Fruit fly (Drosophila melanogaster) whole organism, embryonic: ENCODE results near the gene Cyp28d2.
A peak's percentile ranks its signal among the peaks of the same experiment; 100 is the strongest.

ENCODE experiments used
- Adf1 ChIP-seq: fragments of 200-800 bp; sonication (Bioruptor generic); IDR thresholded peaks from 2 replicates; pipeline ENCODE4 v1.3.6; 2022; ENCODE audit warnings: missing biosample characterization, missing genetic modification characterization
- Bteb2 ChIP-seq: fragments of 200-800 bp; sonication (Bioruptor generic); optimal IDR thresholded peaks from 2 replicates; lab custom pipeline; 2016; ENCODE audit warnings: missing biosample characterization, missing genetic modification characterization
- CG11093 ChIP-seq: fragments of 200-800 bp; sonication (Bioruptor generic); IDR thresholded peaks from 3 replicates; pipeline ENCODE4 v1.3.6; 2022; ENCODE audit warnings: missing biosample characterization, missing genetic modification characterization
- CG14965 ChIP-seq: fragments of 200-800 bp; sonication (Bioruptor generic); optimal IDR thresholded peaks from 2 replicates; lab custom pipeline; 2016; ENCODE audit warnings: missing biosample characterization, missing genetic modification characterization, borderline replicate concordance
- HHEX ChIP-seq: fragments of 200-800 bp; sonication (Bioruptor generic); optimal IDR thresholded peaks from 3 replicates; lab custom pipeline; 2017; ENCODE audit warnings: missing biosample characterization, mild to moderate bottlenecking, missing genetic modification characterization, missing genetic modification reagents
- HLH3B ChIP-seq: fragments of 200-800 bp; sonication (Bioruptor generic); IDR thresholded peaks from 2 replicates; pipeline ENCODE4 v1.3.6; 2022; ENCODE audit warnings: missing biosample characterization, missing genetic modification characterization
- Hand ChIP-seq: fragments of 200-800 bp; sonication (Bioruptor generic); optimal IDR thresholded peaks from 2 replicates; lab custom pipeline; 2017; ENCODE audit warnings: mild to moderate bottlenecking, missing biosample characterization, missing genetic modification reagents, missing genetic modification characterization
- NC2α ChIP-seq: fragments of 200-800 bp; sonication (Bioruptor generic); optimal IDR thresholded peaks from 2 replicates; lab custom pipeline; 2016; ENCODE audit warnings: missing biosample characterization, missing genetic modification characterization
- ase ChIP-seq: fragments of 200-800 bp; sonication (Bioruptor generic); IDR thresholded peaks from 3 replicates; pipeline ENCODE4 v1.3.6; 2022; ENCODE audit warnings: missing biosample characterization, missing genetic modification characterization
- bcd ChIP-seq: fragments of 200-800 bp; sonication (Bioruptor generic); optimal IDR thresholded peaks from 2 replicates; lab custom pipeline; 2017; ENCODE audit warnings: missing biosample characterization, mild to moderate bottlenecking, missing genetic modification characterization
- br ChIP-seq: fragments of >200 bp; optimal IDR thresholded peaks from 2 replicates; lab custom pipeline; 2017
- cad ChIP-seq: fragments of >200 bp; optimal IDR thresholded peaks from 2 replicates; lab custom pipeline; 2017; ENCODE audit warnings: missing biosample characterization, missing genetic modification characterization
- cas ChIP-seq: fragments of 200-800 bp; sonication (Bioruptor generic); IDR thresholded peaks from 2 replicates; pipeline ENCODE4 v1.3.6; 2022; ENCODE audit warnings: missing biosample characterization, missing genetic modification characterization
- da ChIP-seq: fragments of 200-800 bp; sonication (Bioruptor generic); optimal IDR thresholded peaks from 2 replicates; lab custom pipeline; 2016; ENCODE audit warnings: missing biosample characterization, missing genetic modification characterization
- dmrt11E ChIP-seq: fragments of 200-800 bp; sonication (Bioruptor generic); optimal IDR thresholded peaks from 3 replicates; lab custom pipeline; 2018; ENCODE audit warnings: missing biosample characterization, mild to moderate bottlenecking, missing genetic modification characterization, moderate library complexity
- dmrt99B ChIP-seq: fragments of 200-800 bp; sonication (Bioruptor generic); optimal IDR thresholded peaks from 2 replicates; lab custom pipeline; 2018; ENCODE audit warnings: missing biosample characterization, mild to moderate bottlenecking, missing genetic modification characterization, moderate library complexity
- fd102C ChIP-seq: fragments of 200-800 bp; sonication (Bioruptor generic); optimal IDR thresholded peaks from 2 replicates; lab custom pipeline; 2018; ENCODE audit warnings: missing biosample characterization, mild to moderate bottlenecking, missing genetic modification characterization, moderate library complexity
- gt ChIP-seq: fragments of 200-800 bp; sonication (Bioruptor generic); IDR thresholded peaks from 2 replicates; pipeline ENCODE4 v1.3.6; 2022; ENCODE audit warnings: missing biosample characterization, missing genetic modification characterization
- knrl ChIP-seq: fragments of 200-800 bp; sonication (Bioruptor generic); IDR thresholded peaks from 3 replicates; pipeline ENCODE4 v1.3.6; 2022; ENCODE audit warnings: missing biosample characterization, missing genetic modification characterization; ENCODE audit not compliant: partially characterized antibody
- pb ChIP-seq: fragments of 200-800 bp; sonication (Bioruptor generic); optimal IDR thresholded peaks from 3 replicates; lab custom pipeline; 2016; ENCODE audit warnings: missing biosample characterization, missing genetic modification characterization
- pita ChIP-seq: fragments of 200-800 bp; sonication (Bioruptor generic); optimal IDR thresholded peaks from 2 replicates; lab custom pipeline; 2017; ENCODE audit warnings: missing biosample characterization, mild to moderate bottlenecking, missing genetic modification characterization
- seq ChIP-seq: fragments of 200-800 bp; sonication (Bioruptor generic); IDR thresholded peaks from 2 replicates; pipeline ENCODE4 v1.3.6; 2022; ENCODE audit warnings: missing biosample characterization, missing genetic modification characterization
- tap ChIP-seq: fragments of 200-800 bp; optimal IDR thresholded peaks from 3 replicates; lab custom pipeline; 2019; ENCODE audit warnings: missing biosample characterization, mild to moderate bottlenecking, missing genetic modification characterization, moderate library complexity
- vvl ChIP-seq: fragments of 200-800 bp; sonication (Bioruptor generic); IDR thresholded peaks from 2 replicates; pipeline ENCODE4 v1.3.6; 2022; ENCODE audit warnings: missing biosample characterization, missing genetic modification characterization
- wek ChIP-seq: fragments of 200-800 bp; sonication (Bioruptor generic); optimal IDR thresholded peaks from 3 replicates; lab custom pipeline; 2018; ENCODE audit warnings: missing biosample characterization, mild to moderate bottlenecking, missing genetic modification characterization, moderate library complexity

Gene Cyp28d2

dm6 chr2L:5256036-5256846, 49.2 kb downstream of the Cyp28d2 start (continued):
- peak; percentile 79 for TF ChIP-seq fd102C (GFP tag; lab: Kevin White, UChicago)
- no peak for TF ChIP-seq knrl (GFP tag; lab: Robert Waterston, UW)
- TF ChIP-seq pb (GFP tag; lab: Kevin White, UChicago): no peak
- TF ChIP-seq CG14965 (GFP tag; lab: Kevin White, UChicago): no peak
- no peak for TF ChIP-seq seq (GFP tag; lab: Robert Waterston, UW)
- TF ChIP-seq gt (GFP tag; lab: Robert Waterston, UW): no peak
- peak; percentile 66 for TF ChIP-seq dmrt11E (tag; lab: Kevin White, UChicago)
- TF ChIP-seq Bteb2 (GFP tag; lab: Kevin White, UChicago): no peak
- TF ChIP-seq dmrt99B (tag; lab: Kevin White, UChicago): peak; percentile 59
- TF ChIP-seq wek (GFP tag; lab: Kevin White, UChicago): peak; percentile 59
- TF ChIP-seq da: no peak
- TF ChIP-seq vvl (GFP tag; lab: Robert Waterston, UW): peak; percentile 64
- no peak for TF ChIP-seq br
- TF ChIP-seq pita (GFP tag; lab: Kevin White, UChicago): no peak
- TF ChIP-seq cas (GFP tag; lab: Robert Waterston, UW): no peak
- TF ChIP-seq ase: 0 out of 3 replicates have a peak, but pooled peaks have one; percentile 49
- no peak for TF ChIP-seq NC2α (GFP tag; lab: Kevin White, UChicago)
- TF ChIP-seq HHEX (GFP tag; lab: Kevin White, UChicago): peak; percentile 65
- TF ChIP-seq Adf1 (GFP tag; lab: Robert Waterston, UW): no peak
- peak; percentile 44; the same call in 1 of the 2 replicates for TF ChIP-seq HLH3B
- TF ChIP-seq tap: peak; percentile 23
- TF ChIP-seq CG11093 (GFP tag; lab: Robert Waterston, UW): no peak; the same call in 2 of the 3 replicates
- TF ChIP-seq bcd (GFP tag; lab: Kevin White, UChicago): no peak
- peak; percentile 53 for TF ChIP-seq cad (GFP tag; lab: Kevin White, UChicago)
- TF ChIP-seq Hand (GFP tag; lab: Kevin White, UChicago): no peak
